Worm (Caenorhabditis elegans): Measurements from ENCODE around the gene F54C9.9.

The F54C9.9 gene

ce11 chrII:8603567-8604359 lies 25.9 kb downstream of the F54C9.9 start, which contains the start of gene suf-1:
TSS of gene suf-1 (plus strand) at chrII:8603846.
- no peak for TF ChIP-seq aha-1 (tag; optimal IDR thresholded peaks at IDR 0.05)
- no peak for TF ChIP-seq Y116A8C.19 (tag; optimal IDR thresholded peaks at IDR 0.05; ENCODE audit: borderline replicate concordance)
- peak; percentile 0 for TF ChIP-seq fos-1 (tag; optimal IDR thresholded peaks at IDR 0.05)
- TF ChIP-seq efl-3 (GFP tag; optimal IDR thresholded peaks at IDR 0.05), result no peak
- TF ChIP-seq efl-1 (optimal IDR thresholded peaks at IDR 0.05), result peak; percentile 50 to 51
- peak; percentile 42 to 92 for TF ChIP-seq efl-1 (GFP tag; optimal IDR thresholded peaks at IDR 0.05 in 1 of 2)
- TF ChIP-seq jun-1 (tag; optimal IDR thresholded peaks at IDR 0.05), result no peak
- peak in 1 of 6 experiments; percentile 2 for TF ChIP-seq elt-3 (tag; optimal IDR thresholded peaks at IDR 0.05)
- peak; percentile 14 for TF ChIP-seq dsc-1 (tag; optimal IDR thresholded peaks at IDR 0.05)
- TF ChIP-seq lsy-2 (tag; optimal IDR thresholded peaks at IDR 0.05), result peak; percentile 43 to 85
- TF ChIP-seq grh-1 (GFP tag; IDR thresholded peaks at IDR 0.05), result 0 out of 2 replicates have a peak, but pooled peaks have one; percentile 25
- TF ChIP-seq F16B12.6 (tag; optimal IDR thresholded peaks at IDR 0.05), result peak; percentile 78
- TF ChIP-seq dpl-1 (GFP tag; optimal IDR thresholded peaks at IDR 0.05), result peak in 2 of 3 experiments; percentile 22 to 44
- peak; percentile 46 for TF ChIP-seq rnt-1 (tag; optimal IDR thresholded peaks at IDR 0.05)
- peak; percentile 42 for TF ChIP-seq nhr-90 (tag; optimal IDR thresholded peaks at IDR 0.05; ENCODE audit: poor library complexity)
- no peak for TF ChIP-seq zag-1 (tag; optimal IDR thresholded peaks at IDR 0.05)
- no peak for TF ChIP-seq ztf-4 (tag; optimal IDR thresholded peaks at IDR 0.05)
- peak; percentile 45 for TF ChIP-seq nhr-71 (tag; optimal IDR thresholded peaks at IDR 0.05)
- no peak for TF ChIP-seq fkh-8 (tag; optimal IDR thresholded peaks at IDR 0.05)
- TF ChIP-seq snu-23 (GFP tag; optimal IDR thresholded peaks at IDR 0.05), result peak; percentile 42
- no peak for TF ChIP-seq ets-5 (GFP tag; IDR thresholded peaks at IDR 0.05)
- no peak for TF ChIP-seq ces-1 (GFP tag; optimal IDR thresholded peaks at IDR 0.05)
- no peak for TF ChIP-seq C34B4.2 (tag; optimal IDR thresholded peaks at IDR 0.05)
- peak; percentile 39 for TF ChIP-seq nhr-47 (tag; optimal IDR thresholded peaks at IDR 0.05)
- TF ChIP-seq ceh-63 (GFP tag; optimal IDR thresholded peaks at IDR 0.05), result no peak
- TF ChIP-seq mef-2 (tag; optimal IDR thresholded peaks at IDR 0.05), result no peak
- TF ChIP-seq isw-1 (GFP tag; IDR thresholded peaks at IDR 0.05), result no peak
- TF ChIP-seq hlh-17 (GFP tag; optimal IDR thresholded peaks at IDR 0.05; ENCODE audit: borderline replicate concordance), result no peak
- TF ChIP-seq lin-35 (GFP tag; optimal IDR thresholded peaks at IDR 0.05), result peak; percentile 1 to 47
- 0 out of 2 replicates have a peak, but pooled peaks have one; percentile 18 for TF ChIP-seq nhr-19 (GFP tag; conservative IDR thresholded peaks at IDR 0.05)
- peak; percentile 36 for TF ChIP-seq swsn-7 (tag; optimal IDR thresholded peaks at IDR 0.05)
- TF ChIP-seq nhr-76 (tag; optimal IDR thresholded peaks at IDR 0.05), result no peak
- TF ChIP-seq nhr-20 (tag; optimal IDR thresholded peaks at IDR 0.05), result peak; percentile 30
- TF ChIP-seq ama-1 (optimal IDR thresholded peaks at IDR 0.05), result peak; percentile 78
- TF ChIP-seq blmp-1 (tag; optimal IDR thresholded peaks at IDR 0.05), result peak; percentile 35
- no peak for TF ChIP-seq xbp-1 (tag; optimal IDR thresholded peaks at IDR 0.05)

DNA sequence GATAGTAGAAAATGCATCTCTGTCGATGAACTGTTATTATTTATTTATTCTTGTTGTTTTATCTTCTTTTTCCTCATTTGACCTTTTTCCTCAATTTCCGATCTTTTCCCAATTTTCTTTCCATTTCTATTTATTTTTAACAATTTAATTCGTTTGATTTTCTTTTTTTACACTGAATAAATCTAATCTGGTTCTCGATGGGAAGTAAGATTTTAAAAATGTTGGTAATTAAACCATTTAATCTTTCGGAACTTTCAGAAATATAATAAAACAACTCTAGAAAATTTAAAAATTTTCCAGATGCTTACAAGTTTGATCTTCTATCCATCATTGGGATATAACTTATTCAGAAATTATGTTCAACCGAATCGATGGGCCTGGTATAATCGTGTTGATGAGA lies 28.7 kb downstream of the F54C9.9 start, which contains the start of gene F28C6.8:
Gene F28C6.8 (plus strand): TSS at position 301 of the 400 bp plus-strand sequence.
- no peak for TF ChIP-seq nhr-19 (GFP tag; conservative IDR thresholded peaks at IDR 0.05)
- no peak for TF ChIP-seq nhr-11 (tag; optimal IDR thresholded peaks at IDR 0.05)
- TF ChIP-seq nhr-84 (tag; optimal IDR thresholded peaks at IDR 0.05), result no peak
- TF ChIP-seq sox-4 (tag; optimal IDR thresholded peaks at IDR 0.05), result no peak
- no peak for TF ChIP-seq elt-3 (tag; optimal IDR thresholded peaks at IDR 0.05)
- TF ChIP-seq rnt-1 (tag; optimal IDR thresholded peaks at IDR 0.05), result no peak
- TF ChIP-seq pqm-1 (tag; optimal IDR thresholded peaks at IDR 0.05), result no peak
- TF ChIP-seq ceh-63 (GFP tag; optimal IDR thresholded peaks at IDR 0.05), result no peak

All from whole organism, L1 larva.